Worm (Caenorhabditis elegans): ENCODE data around the gene sprr-2.

DNA sequence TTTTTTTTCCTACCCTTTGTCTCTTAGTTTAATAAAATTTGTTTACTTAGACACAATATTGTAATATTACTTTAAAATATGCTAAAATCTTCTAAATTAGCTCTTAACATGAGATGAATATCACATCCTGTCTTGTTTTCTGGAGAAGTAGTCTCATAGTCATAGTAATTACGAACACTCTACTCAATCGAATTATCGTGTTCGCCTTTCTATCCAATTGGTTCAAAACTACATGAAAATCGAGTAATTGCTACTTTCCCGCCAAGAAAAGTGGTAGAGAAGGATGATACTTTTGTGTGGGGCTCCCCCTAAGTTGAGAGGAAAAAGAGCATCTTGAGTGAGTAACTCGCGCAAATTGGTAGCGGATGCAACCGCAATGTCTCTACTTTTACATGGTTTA is 15.1 kb upstream of the sprr-2 start:
- TF ChIP-seq klf-2 (GFP tag; conservative IDR thresholded peaks at IDR 0.05) (no peak), flt-1 (GFP tag; IDR thresholded peaks at IDR 0.05) (no peak), tab-1 (GFP tag; IDR thresholded peaks at IDR 0.05) (no peak), ztf-29 (GFP tag; IDR thresholded peaks at IDR 0.05) (no peak), ztf-23 (GFP tag; IDR thresholded peaks at IDR 0.05) (no peak), ref-1 (GFP tag; conservative IDR thresholded peaks at IDR 0.05) (no peak), med-1 (GFP tag; optimal IDR thresholded peaks at IDR 0.05; ENCODE audit: insufficient read depth) (no peak), cog-1 (tag; optimal IDR thresholded peaks at IDR 0.05) (no peak), T22C8.4 (GFP tag; IDR thresholded peaks at IDR 0.05) (no peak)
